Worm (Caenorhabditis elegans): ENCODE results near the gene vps-37.
A peak's percentile ranks its signal among the peaks of the same experiment; 100 is the strongest.

The vps-37 gene

ce11 chrV:5582860-5583259, 9.6 kb upstream of the vps-37 start:
- 0 out of 2 replicates have a peak, but pooled peaks have one; percentile 53 for TF ChIP-seq egl-43 (GFP tag; IDR thresholded peaks at IDR 0.05)
- no peak for TF ChIP-seq snpc-4 (tag; optimal IDR thresholded peaks at IDR 0.05)
- 0 out of 2 replicates have a peak, but pooled peaks have one; percentile 31 for TF ChIP-seq lin-38 (GFP tag; IDR thresholded peaks at IDR 0.05)
- TF ChIP-seq lin-29 (GFP tag; IDR thresholded peaks at IDR 0.05) = no peak
- no peak for TF ChIP-seq ceh-44 (GFP tag; IDR thresholded peaks at IDR 0.05)
- no peak for TF ChIP-seq hlh-11 (tag; optimal IDR thresholded peaks at IDR 0.05)
- no peak for TF ChIP-seq pqm-1 (tag; optimal IDR thresholded peaks at IDR 0.05)
- TF ChIP-seq F10B5.3 (tag; optimal IDR thresholded peaks at IDR 0.05) = no peak
- TF ChIP-seq lin-15B (tag; optimal IDR thresholded peaks at IDR 0.05) = no peak
- TF ChIP-seq dmd-8 (GFP tag; IDR thresholded peaks at IDR 0.05) = no peak
- peak; percentile 83 for TF ChIP-seq ama-1 (optimal IDR thresholded peaks at IDR 0.05)
- TF ChIP-seq ctbp-1 (GFP tag; IDR thresholded peaks at IDR 0.05) = 0 out of 2 replicates have a peak, but pooled peaks have one; percentile 12
- peak; percentile 40 for TF ChIP-seq mep-1 (tag; optimal IDR thresholded peaks at IDR 0.05)
- no peak for TF ChIP-seq nhr-41 (GFP tag; IDR thresholded peaks at IDR 0.05)
- TF ChIP-seq duxl-1 (tag; optimal IDR thresholded peaks at IDR 0.05; ENCODE audit: poor library complexity) = no peak
- TF ChIP-seq lim-7 (GFP tag; IDR thresholded peaks at IDR 0.05) = no peak
- TF ChIP-seq mdt-29 (GFP tag; IDR thresholded peaks at IDR 0.05) = no peak
- peak; percentile 52 for TF ChIP-seq aha-1 (tag)
- TF ChIP-seq dve-1 (tag; optimal IDR thresholded peaks at IDR 0.05; ENCODE audit: insufficient read depth) = peak; percentile 3
- no peak for TF ChIP-seq nhr-76 (tag; optimal IDR thresholded peaks at IDR 0.05)
- TF ChIP-seq zip-11 (GFP tag; IDR thresholded peaks at IDR 0.05) = no peak
- TF ChIP-seq mxl-2 (GFP tag; conservative IDR thresholded peaks at IDR 0.05) = no peak
- no peak for TF ChIP-seq T20F7.1 (GFP tag; optimal IDR thresholded peaks at IDR 0.05)
- no peak for TF ChIP-seq daf-12 (tag; optimal IDR thresholded peaks at IDR 0.05)
- TF ChIP-seq nhr-28 (tag; optimal IDR thresholded peaks at IDR 0.05) = no peak
- no peak for TF ChIP-seq unc-39 (tag; optimal IDR thresholded peaks at IDR 0.05)
- TF ChIP-seq D1046.2 (GFP tag; IDR thresholded peaks at IDR 0.05) = no peak
- TF ChIP-seq daf-19 (GFP tag; conservative IDR thresholded peaks at IDR 0.05) = no peak
- peak; percentile 54; the same call in 1 of the 2 replicates for TF ChIP-seq snpc-1.2 (GFP tag; IDR thresholded peaks at IDR 0.05)
- TF ChIP-seq unc-62 (GFP tag; optimal IDR thresholded peaks at IDR 0.05 in 1 of 2) = no peak
- no peak for TF ChIP-seq unc-62 (tag; optimal IDR thresholded peaks at IDR 0.05)
- no peak for TF ChIP-seq daf-16 (GFP tag; optimal IDR thresholded peaks at IDR 0.05)
- TF ChIP-seq daf-16 (tag; optimal IDR thresholded peaks at IDR 0.05) = no peak
- TF ChIP-seq lin-39 (tag; optimal IDR thresholded peaks at IDR 0.05) = no peak
- no peak for TF ChIP-seq set-16 (GFP tag; IDR thresholded peaks at IDR 0.05)
- TF ChIP-seq nhr-11 (tag; optimal IDR thresholded peaks at IDR 0.05) = no peak
- no peak for TF ChIP-seq spr-1 (tag; optimal IDR thresholded peaks at IDR 0.05)
- peak; percentile 13; the same call in 1 of the 2 replicates for TF ChIP-seq ceh-20 (GFP tag; IDR thresholded peaks at IDR 0.05)
- peak in 1 of 2 experiments; percentile 27 for TF ChIP-seq lsy-2 (tag; optimal IDR thresholded peaks at IDR 0.05)

- TF ChIP-seq ceh-32 (tag; optimal IDR thresholded peaks at IDR 0.05; ENCODE audit: poor library complexity) = no peak
- peak; percentile 4 for TF ChIP-seq mep-1 (tag; optimal IDR thresholded peaks at IDR 0.05)
- TF ChIP-seq lin-38 (GFP tag; IDR thresholded peaks at IDR 0.05) = peak; percentile 53
- TF ChIP-seq dpl-1 (GFP tag; optimal IDR thresholded peaks at IDR 0.05) = peak; percentile 42
- no peak for TF ChIP-seq lin-39 (tag; optimal IDR thresholded peaks at IDR 0.05)
- no peak for TF ChIP-seq hlh-11 (tag; optimal IDR thresholded peaks at IDR 0.05)
- TF ChIP-seq madf-9 (GFP tag; conservative IDR thresholded peaks at IDR 0.05) = no peak
- peak; percentile 83 to 98 for TF ChIP-seq lsy-2 (tag; optimal IDR thresholded peaks at IDR 0.05)
- peak; percentile 45 for TF ChIP-seq mes-2 (tag; optimal IDR thresholded peaks at IDR 0.05; ENCODE audit: poor library complexity, severe bottlenecking)
- TF ChIP-seq T20F7.1 (GFP tag; optimal IDR thresholded peaks at IDR 0.05) = peak; percentile 11
- TF ChIP-seq nhr-6 (tag; optimal IDR thresholded peaks at IDR 0.05) = peak; percentile 9
Observed at ce11 chrV:5584293-5584776, 8.2 kb upstream of the vps-37 start, which contains the start of gene pas-6. TSS of gene pas-6 (minus strand) at chrV:5584343.

Measured in whole organism, L4 larva.